Fruit fly (Drosophila melanogaster) whole organism, wandering third instar larva: Measurements from ENCODE around the gene HemK1.

ENCODE experiments used
- Abd-B ChIP-seq: fragments of >200 bp; optimal IDR thresholded peaks from 2 replicates; lab custom pipeline; 2017; ENCODE audit warnings: missing biosample characterization, missing genetic modification characterization
- CG32264 ChIP-seq: fragments of 200-800 bp; sonication (Bioruptor generic); optimal IDR thresholded peaks from 2 replicates; lab custom pipeline; 2016; ENCODE audit warnings: missing biosample characterization, missing genetic modification characterization
- CG9705 ChIP-seq: fragments of 200-800 bp; sonication (Bioruptor generic); optimal IDR thresholded peaks from 2 replicates; lab custom pipeline; 2018; ENCODE audit warnings: missing biosample characterization, mild to moderate bottlenecking, missing genetic modification characterization
- CrebA ChIP-seq: fragments of 200-800 bp; sonication (Bioruptor generic); optimal IDR thresholded peaks from 2 replicates; lab custom pipeline; 2016; ENCODE audit warnings: missing biosample characterization, mild to moderate bottlenecking, missing genetic modification characterization, borderline replicate concordance
- Dfd ChIP-seq: fragments of >200 bp; optimal IDR thresholded peaks from 2 replicates; lab custom pipeline; 2017; ENCODE audit warnings: missing biosample characterization, missing genetic modification characterization
- Dif ChIP-seq: fragments of 200-275, 200-300 bp; sonication (Bioruptor generic); optimal IDR thresholded peaks from 2 replicates; lab custom pipeline; 2018; ENCODE audit warnings: missing biosample characterization, missing genetic modification characterization; ENCODE audit not compliant: partially characterized antibody
- GATAd ChIP-seq: sonication (Bioruptor generic); optimal IDR thresholded peaks from 2 replicates; lab custom pipeline; 2016; ENCODE audit warnings: missing biosample characterization, missing genetic modification characterization
- HLH106 ChIP-seq: fragments of 200-800 bp; optimal IDR thresholded peaks from 3 replicates; lab custom pipeline; 2019; ENCODE audit warnings: missing biosample characterization, mild to moderate bottlenecking, missing genetic modification characterization, moderate library complexity
- Hnf4 ChIP-seq: fragments of 200-800 bp; sonication (Bioruptor generic); optimal IDR thresholded peaks from 2 replicates; lab custom pipeline; 2016; ENCODE audit warnings: missing biosample characterization, mild to moderate bottlenecking, missing genetic modification characterization
- Hr78 ChIP-seq: fragments of >200 bp; optimal IDR thresholded peaks from 2 replicates; lab custom pipeline; 2017; ENCODE audit warnings: missing biosample characterization, missing genetic modification characterization
- Hr83 ChIP-seq: fragments of 200-300 bp; sonication (Bioruptor generic); optimal IDR thresholded peaks from 2 replicates; lab custom pipeline; 2016; ENCODE audit warnings: missing biosample characterization, mild to moderate bottlenecking, missing genetic modification characterization, moderate library complexity; ENCODE audit not compliant: poor library complexity, severe bottlenecking
- Jra ChIP-seq: sonication (Bioruptor generic); optimal IDR thresholded peaks from 2 replicates; lab custom pipeline; 2016; ENCODE audit warnings: missing biosample characterization, missing genetic modification characterization
- Mio ChIP-seq: sonication (Bioruptor generic); optimal IDR thresholded peaks from 2 replicates; lab custom pipeline; 2016; ENCODE audit warnings: missing biosample characterization, missing genetic modification characterization
- Myc ChIP-seq: fragments of >200 bp; optimal IDR thresholded peaks from 2 replicates; lab custom pipeline; 2017
- N ChIP-seq: fragments of >200 bp; optimal IDR thresholded peaks from 2 replicates; lab custom pipeline; 2018; ENCODE audit warnings: missing biosample characterization, missing external identifiers, missing genetic modification characterization
- Rel ChIP-seq, 2 experiments: fragments of 200-800 bp; sonication (Bioruptor generic) in 1 of 2; optimal IDR thresholded peaks; 2 replicates in 1 of 2; 3 replicates in 1 of 2; lab custom pipeline; 2016 to 2019; ENCODE audit warnings: mild to moderate bottlenecking in 2 of 2, missing biosample characterization in 2 of 2, missing genetic modification characterization in 2 of 2, moderate library complexity in 1 of 2
- Sp1 ChIP-seq: fragments of 200-800 bp; sonication (Bioruptor generic); optimal IDR thresholded peaks from 3 replicates; lab custom pipeline; 2019; ENCODE audit warnings: missing biosample characterization, mild to moderate bottlenecking, missing genetic modification characterization, moderate library complexity
- Vsx2 ChIP-seq: fragments of 200-300, 225-300 bp; sonication (Bioruptor generic); optimal IDR thresholded peaks from 2 replicates; lab custom pipeline; 2018; ENCODE audit warnings: missing biosample characterization, missing genetic modification characterization; ENCODE audit not compliant: partially characterized antibody
- br ChIP-seq: fragments of 200-800 bp; sonication (Bioruptor generic); optimal IDR thresholded peaks from 2 replicates; lab custom pipeline; 2016; ENCODE audit warnings: missing biosample characterization, missing genetic modification characterization
- brk ChIP-seq: fragments of 200-800 bp; sonication (Bioruptor generic); optimal IDR thresholded peaks from 2 replicates; lab custom pipeline; 2016; ENCODE audit warnings: missing biosample characterization, mild to moderate bottlenecking, missing genetic modification characterization
- dl ChIP-seq, 2 experiments: fragments of 175-275, 200-275 bp in 1 of 2; fragments of 200-275 bp in 1 of 2; sonication (Bioruptor generic); optimal IDR thresholded peaks; lab custom pipeline; 2018; ENCODE audit warnings: mild to moderate bottlenecking in 2 of 2, missing biosample characterization in 2 of 2, missing genetic modification characterization in 2 of 2, moderate library complexity in 2 of 2; ENCODE audit not compliant: partially characterized antibody in 2 of 2, insufficient read depth in 1 of 2
- dmrt93B ChIP-seq: fragments of 200-800 bp; sonication (Bioruptor generic); optimal IDR thresholded peaks from 2 replicates; lab custom pipeline; 2018; ENCODE audit warnings: missing biosample characterization, mild to moderate bottlenecking, missing genetic modification characterization
- dsf ChIP-seq: sonication (Bioruptor generic); optimal IDR thresholded peaks from 2 replicates; lab custom pipeline; 2016; ENCODE audit warnings: missing biosample characterization, missing genetic modification characterization, borderline replicate concordance
- ey ChIP-seq: fragments of 200-800 bp; sonication (Bioruptor generic); optimal IDR thresholded peaks from 2 replicates; lab custom pipeline; 2016; ENCODE audit warnings: missing biosample characterization, missing genetic modification characterization
- foxo ChIP-seq, 2 experiments: fragments of 200-800 bp; sonication (Bioruptor generic); optimal IDR thresholded peaks; 2 replicates in 1 of 2; 3 replicates in 1 of 2; lab custom pipeline; 2016 to 2017; ENCODE audit warnings: missing biosample characterization in 2 of 2, missing genetic modification characterization in 2 of 2
- fru ChIP-seq: fragments of 200-800 bp; sonication (Bioruptor generic); optimal IDR thresholded peaks from 3 replicates; lab custom pipeline; 2016; ENCODE audit warnings: missing biosample characterization, mild to moderate bottlenecking, missing genetic modification characterization
- h ChIP-seq: fragments of 200-800 bp; sonication (Bioruptor generic); optimal IDR thresholded peaks from 3 replicates; lab custom pipeline; 2016; ENCODE audit warnings: missing biosample characterization, mild to moderate bottlenecking, missing genetic modification characterization
- jim ChIP-seq: fragments of 175-275, 200-325 bp; sonication (Bioruptor generic); optimal IDR thresholded peaks from 2 replicates; lab custom pipeline; 2016; ENCODE audit warnings: missing biosample characterization, mild to moderate bottlenecking, missing genetic modification characterization
- lola ChIP-seq: fragments of >200 bp; optimal IDR thresholded peaks from 2 replicates; lab custom pipeline; 2017; ENCODE audit warnings: missing biosample characterization, missing genetic modification characterization
- pan ChIP-seq: fragments of >200 bp; optimal IDR thresholded peaks from 2 replicates; lab custom pipeline; 2017
- psq ChIP-seq: fragments of 200-800 bp; sonication (Bioruptor generic); optimal IDR thresholded peaks from 3 replicates; lab custom pipeline; 2017; ENCODE audit warnings: missing biosample characterization, mild to moderate bottlenecking, missing genetic modification characterization, moderate library complexity
- rgr ChIP-seq: fragments of 200-800 bp; sonication (Bioruptor generic); optimal IDR thresholded peaks from 3 replicates; lab custom pipeline; 2016; ENCODE audit warnings: missing biosample characterization, mild to moderate bottlenecking, missing genetic modification characterization
- sage ChIP-seq: fragments of 200-800 bp; sonication (Bioruptor generic); optimal IDR thresholded peaks from 2 replicates; lab custom pipeline; 2016; ENCODE audit warnings: missing biosample characterization, mild to moderate bottlenecking, missing genetic modification characterization
- sv ChIP-seq: fragments of 200-800 bp; sonication (Bioruptor generic); optimal IDR thresholded peaks from 3 replicates; lab custom pipeline; 2016; ENCODE audit warnings: missing biosample characterization, missing genetic modification characterization
- tai ChIP-seq: sonication (Bioruptor generic); optimal IDR thresholded peaks from 2 replicates; lab custom pipeline; 2016; ENCODE audit warnings: missing biosample characterization, missing genetic modification characterization
- usp ChIP-seq: fragments of >200 bp; optimal IDR thresholded peaks from 2 replicates; lab custom pipeline; 2017; ENCODE audit warnings: missing biosample characterization, missing genetic modification characterization
- woc ChIP-seq: sonication (Bioruptor generic); optimal IDR thresholded peaks from 2 replicates; lab custom pipeline; 2016; ENCODE audit warnings: missing biosample characterization, mild to moderate bottlenecking, missing genetic modification characterization

HemK1 gene

dm6 chr2L:6476753-6477152 lies 9.3 kb upstream of the HemK1 start, which contains the start of gene CG9536:
Gene CG9536, minus strand, starts transcription at chr2L:6476975.
- TF ChIP-seq Rel (GFP tag; optimal IDR thresholded peaks at IDR 0.05; lab: Kevin White, UChicago), result no peak
- TF ChIP-seq Rel (tag; optimal IDR thresholded peaks at IDR 0.05; lab: Kevin White, UChicago), result peak; percentile 11
- TF ChIP-seq sage (GFP tag; lab: Kevin White, UChicago), result peak; percentile 18
- no peak for TF ChIP-seq Hr83 (GFP tag; lab: Kevin White, UChicago)

- TF ChIP-seq CG9705 (GFP tag; lab: Kevin White, UChicago), result no peak
- TF ChIP-seq Dif (GFP tag; lab: Kevin White, UChicago), result no peak
- no peak for TF ChIP-seq sv (GFP tag; lab: Kevin White, UChicago)
- TF ChIP-seq Vsx2, result no peak
Observed at dm6 chr2L:6474878-6475582, 7.5 kb upstream of the HemK1 start.

dm6 chr2L:6474298-6474697 lies 6.8 kb upstream of the HemK1 start:
- no peak for TF ChIP-seq dl (GFP tag; optimal IDR thresholded peaks at IDR 0.05; lab: Kevin White, UChicago; ENCODE audit: insufficient read depth in 1 of 2, partially characterized antibody in 2 of 2)
- TF ChIP-seq tai (GFP tag; lab: Kevin White, UChicago), result no peak
- no peak for TF ChIP-seq psq (GFP tag; lab: Kevin White, UChicago)
- TF ChIP-seq dmrt93B (GFP tag; lab: Kevin White, UChicago), result no peak
- no peak for TF ChIP-seq foxo (GFP tag; optimal IDR thresholded peaks at IDR 0.05; lab: Kevin White, UChicago)
- TF ChIP-seq Rel (GFP tag; optimal IDR thresholded peaks at IDR 0.05; lab: Kevin White, UChicago), result no peak
- TF ChIP-seq Rel (tag; optimal IDR thresholded peaks at IDR 0.05; lab: Kevin White, UChicago), result no peak
- no peak for TF ChIP-seq Hr78
- TF ChIP-seq br (GFP tag; lab: Kevin White, UChicago), result no peak
- no peak for TF ChIP-seq sage (GFP tag; lab: Kevin White, UChicago)

dm6 chr2L:6473076-6474037 lies 5.9 kb upstream of the HemK1 start, which contains the start of gene mmy:
Gene mmy, minus strand, starts transcription at chr2L:6473904.
- no peak for TF ChIP-seq Hr78
- TF ChIP-seq N (GFP tag; lab: Kevin White, UChicago), result peak; percentile 56
- no peak for TF ChIP-seq lola (GFP tag; lab: Kevin White, UChicago)
- peak; percentile 49 for TF ChIP-seq Hr83 (GFP tag; lab: Kevin White, UChicago)
- peak; percentile 38 for TF ChIP-seq h (GFP tag; lab: Kevin White, UChicago)
- peak; percentile 35 for TF ChIP-seq Rel (GFP tag; optimal IDR thresholded peaks at IDR 0.05; lab: Kevin White, UChicago)
- peak; percentile 92 for TF ChIP-seq Rel (tag; optimal IDR thresholded peaks at IDR 0.05; lab: Kevin White, UChicago)
- peak; percentile 33 for TF ChIP-seq Jra
- TF ChIP-seq Myc (lab: Kevin White, UChicago), result no peak
- TF ChIP-seq rgr, result peak; percentile 66
- peak; percentile 53 for TF ChIP-seq HLH106
- TF ChIP-seq dmrt93B (GFP tag; lab: Kevin White, UChicago), result no peak
- no peak for TF ChIP-seq usp (GFP tag; lab: Kevin White, UChicago)
- no peak for TF ChIP-seq dsf
- TF ChIP-seq Dif (GFP tag; lab: Kevin White, UChicago), result no peak
- no peak for TF ChIP-seq Mio (GFP tag; lab: Kevin White, UChicago)
- TF ChIP-seq br (GFP tag; lab: Kevin White, UChicago), result peak; percentile 45
- peak; percentile 70 for TF ChIP-seq Sp1 (GFP tag; lab: Kevin White, UChicago)
- no peak for TF ChIP-seq GATAd (GFP tag; lab: Kevin White, UChicago)
- peak; percentile 34 for TF ChIP-seq ey (GFP tag; lab: Kevin White, UChicago)
- no peak for TF ChIP-seq CG32264 (GFP tag; lab: Kevin White, UChicago)
- peak; percentile 64 for TF ChIP-seq fru (GFP tag; lab: Kevin White, UChicago)
- TF ChIP-seq CG9705 (GFP tag; lab: Kevin White, UChicago), result no peak
- TF ChIP-seq sv (GFP tag; lab: Kevin White, UChicago), result no peak
- TF ChIP-seq woc (GFP tag; lab: Kevin White, UChicago), result peak; percentile 9
- TF ChIP-seq Vsx2, result no peak
- peak; percentile 77 for TF ChIP-seq jim (GFP tag; lab: Kevin White, UChicago)
- no peak for TF ChIP-seq Hnf4
- TF ChIP-seq psq (GFP tag; lab: Kevin White, UChicago), result peak; percentile 11
- TF ChIP-seq CrebA, result no peak
- no peak for TF ChIP-seq Abd-B
- peak; percentile 19 to 53 for TF ChIP-seq dl (GFP tag; optimal IDR thresholded peaks at IDR 0.05; lab: Kevin White, UChicago; ENCODE audit: insufficient read depth in 1 of 2, partially characterized antibody in 2 of 2)
- peak; percentile 52 for TF ChIP-seq sage (GFP tag; lab: Kevin White, UChicago)
- TF ChIP-seq foxo (GFP tag; optimal IDR thresholded peaks at IDR 0.05; lab: Kevin White, UChicago), result peak in 1 of 2 experiments; percentile 59
- no peak for TF ChIP-seq tai (GFP tag; lab: Kevin White, UChicago)
- no peak for TF ChIP-seq Dfd (GFP tag; lab: Kevin White, UChicago)
- TF ChIP-seq brk (GFP tag; lab: Kevin White, UChicago), result peak; percentile 24
- peak; percentile 62 for TF ChIP-seq pan
